Fruit fly (Drosophila melanogaster) whole organism, wandering third instar larva: ENCODE results near the gene CG8173.

Source experiments
- Abd-B ChIP-seq: fragments of >200 bp; optimal IDR thresholded peaks from 2 replicates; lab custom pipeline; 2017; ENCODE audit warnings: missing biosample characterization, missing genetic modification characterization
- CG32264 ChIP-seq: fragments of 200-800 bp; sonication (Bioruptor generic); optimal IDR thresholded peaks from 2 replicates; lab custom pipeline; 2016; ENCODE audit warnings: missing biosample characterization, missing genetic modification characterization
- CrebA ChIP-seq: fragments of 200-800 bp; sonication (Bioruptor generic); optimal IDR thresholded peaks from 2 replicates; lab custom pipeline; 2016; ENCODE audit warnings: missing biosample characterization, mild to moderate bottlenecking, missing genetic modification characterization, borderline replicate concordance
- Dfd ChIP-seq: fragments of >200 bp; optimal IDR thresholded peaks from 2 replicates; lab custom pipeline; 2017; ENCODE audit warnings: missing biosample characterization, missing genetic modification characterization
- Dif ChIP-seq: fragments of 200-275, 200-300 bp; sonication (Bioruptor generic); optimal IDR thresholded peaks from 2 replicates; lab custom pipeline; 2018; ENCODE audit warnings: missing biosample characterization, missing genetic modification characterization; ENCODE audit not compliant: partially characterized antibody
- GATAd ChIP-seq: sonication (Bioruptor generic); optimal IDR thresholded peaks from 2 replicates; lab custom pipeline; 2016; ENCODE audit warnings: missing biosample characterization, missing genetic modification characterization
- HLH106 ChIP-seq: fragments of 200-800 bp; optimal IDR thresholded peaks from 3 replicates; lab custom pipeline; 2019; ENCODE audit warnings: missing biosample characterization, mild to moderate bottlenecking, missing genetic modification characterization, moderate library complexity
- Hnf4 ChIP-seq: fragments of 200-800 bp; sonication (Bioruptor generic); optimal IDR thresholded peaks from 2 replicates; lab custom pipeline; 2016; ENCODE audit warnings: missing biosample characterization, mild to moderate bottlenecking, missing genetic modification characterization
- Hr78 ChIP-seq: fragments of >200 bp; optimal IDR thresholded peaks from 2 replicates; lab custom pipeline; 2017; ENCODE audit warnings: missing biosample characterization, missing genetic modification characterization
- Hr83 ChIP-seq: fragments of 200-300 bp; sonication (Bioruptor generic); optimal IDR thresholded peaks from 2 replicates; lab custom pipeline; 2016; ENCODE audit warnings: missing biosample characterization, mild to moderate bottlenecking, missing genetic modification characterization, moderate library complexity; ENCODE audit not compliant: poor library complexity, severe bottlenecking
- Jra ChIP-seq: sonication (Bioruptor generic); optimal IDR thresholded peaks from 2 replicates; lab custom pipeline; 2016; ENCODE audit warnings: missing biosample characterization, missing genetic modification characterization
- Mio ChIP-seq: sonication (Bioruptor generic); optimal IDR thresholded peaks from 2 replicates; lab custom pipeline; 2016; ENCODE audit warnings: missing biosample characterization, missing genetic modification characterization
- Myc ChIP-seq: fragments of >200 bp; optimal IDR thresholded peaks from 2 replicates; lab custom pipeline; 2017
- N ChIP-seq: fragments of >200 bp; optimal IDR thresholded peaks from 2 replicates; lab custom pipeline; 2018; ENCODE audit warnings: missing biosample characterization, missing external identifiers, missing genetic modification characterization
- OdsH ChIP-seq: fragments of 200-800 bp; sonication (Bioruptor generic); optimal IDR thresholded peaks from 2 replicates; lab custom pipeline; 2016; ENCODE audit warnings: missing biosample characterization, mild to moderate bottlenecking, missing genetic modification characterization
- Rel ChIP-seq, 2 experiments: fragments of 200-800 bp; sonication (Bioruptor generic) in 1 of 2; optimal IDR thresholded peaks; 2 replicates in 1 of 2; 3 replicates in 1 of 2; lab custom pipeline; 2016 to 2019; ENCODE audit warnings: mild to moderate bottlenecking in 2 of 2, missing biosample characterization in 2 of 2, missing genetic modification characterization in 2 of 2, moderate library complexity in 1 of 2
- Sp1 ChIP-seq: fragments of 200-800 bp; sonication (Bioruptor generic); optimal IDR thresholded peaks from 3 replicates; lab custom pipeline; 2019; ENCODE audit warnings: missing biosample characterization, mild to moderate bottlenecking, missing genetic modification characterization, moderate library complexity
- Vsx2 ChIP-seq: fragments of 200-300, 225-300 bp; sonication (Bioruptor generic); optimal IDR thresholded peaks from 2 replicates; lab custom pipeline; 2018; ENCODE audit warnings: missing biosample characterization, missing genetic modification characterization; ENCODE audit not compliant: partially characterized antibody
- br ChIP-seq: fragments of 200-800 bp; sonication (Bioruptor generic); optimal IDR thresholded peaks from 2 replicates; lab custom pipeline; 2016; ENCODE audit warnings: missing biosample characterization, missing genetic modification characterization
- dl ChIP-seq, 2 experiments: fragments of 175-275, 200-275 bp in 1 of 2; fragments of 200-275 bp in 1 of 2; sonication (Bioruptor generic); optimal IDR thresholded peaks; lab custom pipeline; 2018; ENCODE audit warnings: mild to moderate bottlenecking in 2 of 2, missing biosample characterization in 2 of 2, missing genetic modification characterization in 2 of 2, moderate library complexity in 2 of 2; ENCODE audit not compliant: partially characterized antibody in 2 of 2, insufficient read depth in 1 of 2
- dmrt93B ChIP-seq: fragments of 200-800 bp; sonication (Bioruptor generic); optimal IDR thresholded peaks from 2 replicates; lab custom pipeline; 2018; ENCODE audit warnings: missing biosample characterization, mild to moderate bottlenecking, missing genetic modification characterization
- dsf ChIP-seq: sonication (Bioruptor generic); optimal IDR thresholded peaks from 2 replicates; lab custom pipeline; 2016; ENCODE audit warnings: missing biosample characterization, missing genetic modification characterization, borderline replicate concordance
- ey ChIP-seq: fragments of 200-800 bp; sonication (Bioruptor generic); optimal IDR thresholded peaks from 2 replicates; lab custom pipeline; 2016; ENCODE audit warnings: missing biosample characterization, missing genetic modification characterization
- foxo ChIP-seq, 2 experiments: fragments of 200-800 bp; sonication (Bioruptor generic); optimal IDR thresholded peaks; 2 replicates in 1 of 2; 3 replicates in 1 of 2; lab custom pipeline; 2016 to 2017; ENCODE audit warnings: missing biosample characterization in 2 of 2, missing genetic modification characterization in 2 of 2
- fru ChIP-seq: fragments of 200-800 bp; sonication (Bioruptor generic); optimal IDR thresholded peaks from 3 replicates; lab custom pipeline; 2016; ENCODE audit warnings: missing biosample characterization, mild to moderate bottlenecking, missing genetic modification characterization
- h ChIP-seq: fragments of 200-800 bp; sonication (Bioruptor generic); optimal IDR thresholded peaks from 3 replicates; lab custom pipeline; 2016; ENCODE audit warnings: missing biosample characterization, mild to moderate bottlenecking, missing genetic modification characterization
- jim ChIP-seq: fragments of 175-275, 200-325 bp; sonication (Bioruptor generic); optimal IDR thresholded peaks from 2 replicates; lab custom pipeline; 2016; ENCODE audit warnings: missing biosample characterization, mild to moderate bottlenecking, missing genetic modification characterization
- lola ChIP-seq: fragments of >200 bp; optimal IDR thresholded peaks from 2 replicates; lab custom pipeline; 2017; ENCODE audit warnings: missing biosample characterization, missing genetic modification characterization
- pan ChIP-seq: fragments of >200 bp; optimal IDR thresholded peaks from 2 replicates; lab custom pipeline; 2017
- psq ChIP-seq: fragments of 200-800 bp; sonication (Bioruptor generic); optimal IDR thresholded peaks from 3 replicates; lab custom pipeline; 2017; ENCODE audit warnings: missing biosample characterization, mild to moderate bottlenecking, missing genetic modification characterization, moderate library complexity
- rgr ChIP-seq: fragments of 200-800 bp; sonication (Bioruptor generic); optimal IDR thresholded peaks from 3 replicates; lab custom pipeline; 2016; ENCODE audit warnings: missing biosample characterization, mild to moderate bottlenecking, missing genetic modification characterization
- sage ChIP-seq: fragments of 200-800 bp; sonication (Bioruptor generic); optimal IDR thresholded peaks from 2 replicates; lab custom pipeline; 2016; ENCODE audit warnings: missing biosample characterization, mild to moderate bottlenecking, missing genetic modification characterization
- sv ChIP-seq: fragments of 200-800 bp; sonication (Bioruptor generic); optimal IDR thresholded peaks from 3 replicates; lab custom pipeline; 2016; ENCODE audit warnings: missing biosample characterization, missing genetic modification characterization
- woc ChIP-seq: sonication (Bioruptor generic); optimal IDR thresholded peaks from 2 replicates; lab custom pipeline; 2016; ENCODE audit warnings: missing biosample characterization, mild to moderate bottlenecking, missing genetic modification characterization

CG8173 gene

dm6 chrX:17709546-17710272, at the start of gene CG8173, which contains the start of gene raskol:
Gene CG8173 (minus strand): TSS chrX:17709653.
Gene raskol (plus strand): TSS chrX:17710144.
- TF ChIP-seq Myc (lab: Kevin White, UChicago) (peak; percentile 54), lola (no peak), Abd-B (GFP tag; lab: Kevin White, UChicago) (no peak), sv (no peak), ey (GFP tag; lab: Kevin White, UChicago) (no peak), Sp1 (GFP tag; lab: Kevin White, UChicago) (peak; percentile 44), jim (GFP tag; lab: Kevin White, UChicago) (peak; percentile 83), Dif (GFP tag; lab: Kevin White, UChicago) (peak; percentile 67), OdsH (GFP tag; lab: Kevin White, UChicago) (no peak), Mio (GFP tag; lab: Kevin White, UChicago) (no peak), rgr (GFP tag; lab: Kevin White, UChicago) (peak; percentile 14), pan (lab: Kevin White, UChicago) (no peak), dmrt93B (GFP tag; lab: Kevin White, UChicago) (no peak), Dfd (no peak), h (GFP tag; lab: Kevin White, UChicago) (peak; percentile 6), Rel (GFP tag; optimal IDR thresholded peaks at IDR 0.05; lab: Kevin White, UChicago) (no peak), Rel (tag; optimal IDR thresholded peaks at IDR 0.05; lab: Kevin White, UChicago) (peak; percentile 53), N (GFP tag; lab: Kevin White, UChicago) (no peak), Hr78 (GFP tag; lab: Kevin White, UChicago) (no peak), psq (GFP tag; lab: Kevin White, UChicago) (peak; percentile 100), GATAd (GFP tag; lab: Kevin White, UChicago) (no peak), sage (no peak), woc (no peak), fru (GFP tag; lab: Kevin White, UChicago) (no peak), Vsx2 (GFP tag; lab: Kevin White, UChicago) (no peak), Hr83 (peak; percentile 11), Jra (GFP tag; lab: Kevin White, UChicago) (no peak), br (no peak), dsf (no peak), CrebA (no peak), dl (GFP tag; optimal IDR thresholded peaks at IDR 0.05; lab: Kevin White, UChicago; ENCODE audit: insufficient read depth in 1 of 2, partially characterized antibody in 2 of 2) (peak in 1 of 2 experiments; percentile 19), CG32264 (GFP tag; lab: Kevin White, UChicago) (no peak), Hnf4 (no peak)

dm6 chrX:17756845-17757244, 47.4 kb upstream of the CG8173 start:
- TF ChIP-seq foxo (GFP tag; optimal IDR thresholded peaks at IDR 0.05; lab: Kevin White, UChicago) (no peak), Vsx2 (GFP tag; lab: Kevin White, UChicago) (no peak), jim (GFP tag; lab: Kevin White, UChicago) (no peak), Jra (GFP tag; lab: Kevin White, UChicago) (no peak), pan (lab: Kevin White, UChicago) (no peak), sv (no peak), HLH106 (tag; lab: Kevin White, UChicago) (no peak)

- peak; percentile 63 for TF ChIP-seq OdsH (GFP tag; lab: Kevin White, UChicago)
- TF ChIP-seq Sp1 (GFP tag; lab: Kevin White, UChicago) = peak; percentile 26
- TF ChIP-seq h (GFP tag; lab: Kevin White, UChicago) = peak; percentile 27
- TF ChIP-seq CG32264 (GFP tag; lab: Kevin White, UChicago) = no peak
- TF ChIP-seq Hr78 (GFP tag; lab: Kevin White, UChicago) = no peak
- peak; percentile 29 for TF ChIP-seq HLH106 (tag; lab: Kevin White, UChicago)
- no peak for TF ChIP-seq dl (GFP tag; optimal IDR thresholded peaks at IDR 0.05; lab: Kevin White, UChicago; ENCODE audit: insufficient read depth in 1 of 2, partially characterized antibody in 2 of 2)
- no peak for TF ChIP-seq dmrt93B (GFP tag; lab: Kevin White, UChicago)
- TF ChIP-seq foxo (GFP tag; optimal IDR thresholded peaks at IDR 0.05; lab: Kevin White, UChicago) = peak in 1 of 2 experiments; percentile 27
Measured at dm6 chrX:17755158-17755557, 45.7 kb upstream of the CG8173 start.
